Worm (Caenorhabditis elegans) whole organism, L1 larva: ENCODE data around the gene ilys-6.

Experiments used
- C16A3.4 ChIP-seq: fragments of 150-350 bp; optimal IDR thresholded peaks from 2 replicates; lab custom pipeline; 2014; ENCODE audit warnings: missing biosample characterization, missing genetic modification characterization
- aly-2 ChIP-seq: fragments of 150-350 bp; optimal IDR thresholded peaks from 2 replicates; lab custom pipeline; 2014; ENCODE audit warnings: missing biosample characterization, missing genetic modification characterization
- blmp-1 ChIP-seq: fragments of 150-350 bp; optimal IDR thresholded peaks from 2 replicates; lab custom pipeline; 2014; ENCODE audit warnings: missing biosample characterization, missing genetic modification characterization
- ceh-8 ChIP-seq: fragments of 200-800 bp; sonication (Bioruptor generic); optimal IDR thresholded peaks from 2 replicates; lab custom pipeline; 2018; ENCODE audit warnings: mild to moderate bottlenecking, missing genetic modification characterization, moderate library complexity, missing compliant biosample characterization
- ces-1 ChIP-seq: fragments of 150-350 bp; optimal IDR thresholded peaks from 2 replicates; lab custom pipeline; 2014; ENCODE audit warnings: missing biosample characterization, missing genetic modification reagents, missing genetic modification characterization
- dpl-1 ChIP-seq, 3 experiments: fragments of 150-350 bp in 2 of 3; sonication (generic microtip) in 1 of 3; optimal IDR thresholded peaks; 2 replicates each; lab custom pipeline; 2014 to 2017; ENCODE audit warnings: missing biosample characterization in 3 of 3, missing genetic modification characterization in 3 of 3, missing genetic modification reagents in 3 of 3
- dsc-1 ChIP-seq: sonication (generic microtip); optimal IDR thresholded peaks from 2 replicates; lab custom pipeline; 2016; ENCODE audit warnings: mild to moderate bottlenecking, missing genetic modification characterization, missing compliant biosample characterization
- efl-1 ChIP-seq, 4 experiments: fragments of 150-350 bp; optimal IDR thresholded peaks in 3 of 4; peaks in 1 of 4; 1 replicate in 1 of 4; 2 replicates in 3 of 4; lab custom pipeline; 2014; ENCODE audit warnings: missing biosample characterization in 2 of 4, missing genetic modification characterization in 2 of 4, missing genetic modification reagents in 2 of 4
- egl-13 ChIP-seq: sonication (generic microtip); optimal IDR thresholded peaks from 2 replicates; lab custom pipeline; 2016; ENCODE audit warnings: missing genotype, missing genetic modification reagents, missing genetic modification characterization, missing compliant biosample characterization
- elt-3 ChIP-seq, 6 experiments: fragments of 150-350 bp in 1 of 6; sonication (generic microtip); optimal IDR thresholded peaks; 2 replicates each; lab custom pipeline; 2017 to 2018; ENCODE audit warnings: missing biosample characterization in 6 of 6, missing genetic modification characterization in 6 of 6, inconsistent platforms in 1 of 6
- fkh-4 ChIP-seq: sonication (generic microtip); optimal IDR thresholded peaks from 2 replicates; lab custom pipeline; 2016; ENCODE audit warnings: missing compliant biosample characterization, missing genetic modification characterization, borderline replicate concordance
- hpl-2 ChIP-seq: fragments of 150-350 bp; optimal IDR thresholded peaks from 2 replicates; lab custom pipeline; 2014; ENCODE audit warnings: missing biosample characterization, missing genetic modification reagents, missing genetic modification characterization
- irx-1 ChIP-seq: sonication (generic microtip); optimal IDR thresholded peaks from 2 replicates; lab custom pipeline; 2016; ENCODE audit warnings: missing genetic modification characterization, missing compliant biosample characterization
- isw-1 ChIP-seq: fragments of 200-800 bp; sonication (Bioruptor generic); IDR thresholded peaks from 2 replicates; pipeline ENCODE4 v1.3.6; 2022; ENCODE audit warnings: missing genetic modification characterization, missing compliant biosample characterization
- lin-14 ChIP-seq: fragments of 200-800 bp; sonication (Bioruptor generic); optimal IDR thresholded peaks from 2 replicates; lab custom pipeline; 2018; ENCODE audit warnings: mild to moderate bottlenecking, missing genetic modification characterization, moderate library complexity, missing compliant biosample characterization
- lin-15B ChIP-seq: fragments of 150-350 bp; sonication (generic microtip); optimal IDR thresholded peaks from 3 replicates; lab custom pipeline; 2014; ENCODE audit warnings: missing biosample characterization, missing genetic modification characterization
- lin-35 ChIP-seq, 2 experiments: fragments of 150-350 bp; optimal IDR thresholded peaks; 2 replicates each; lab custom pipeline; 2014; ENCODE audit warnings: missing biosample characterization in 2 of 2, missing genetic modification characterization in 2 of 2, missing genetic modification reagents in 2 of 2
- lir-3 ChIP-seq: sonication (generic microtip); optimal IDR thresholded peaks from 2 replicates; lab custom pipeline; 2016; ENCODE audit warnings: mild to moderate bottlenecking, missing genetic modification characterization, moderate library complexity, missing compliant biosample characterization; ENCODE audit not compliant: poor library complexity
- mab-9 ChIP-seq: fragments of 200-800 bp; sonication (Bioruptor generic); IDR thresholded peaks from 2 replicates; pipeline ENCODE4 v1.3.6; 2022; ENCODE audit warnings: missing genetic modification reagents, missing genetic modification characterization, missing compliant biosample characterization
- mdl-1 ChIP-seq, 2 experiments: fragments of 150-350 bp; optimal IDR thresholded peaks; 2 replicates each; lab custom pipeline; 2014 to 2017; ENCODE audit warnings: missing biosample characterization in 2 of 2, missing genetic modification characterization in 2 of 2, inconsistent platforms in 1 of 2
- mef-2 ChIP-seq: fragments of 150-350 bp; optimal IDR thresholded peaks from 2 replicates; lab custom pipeline; 2014; ENCODE audit warnings: missing biosample characterization, missing genetic modification characterization
- nhr-11 ChIP-seq: fragments of 150-350 bp; optimal IDR thresholded peaks from 2 replicates; lab custom pipeline; 2014; ENCODE audit warnings: missing biosample characterization, missing genetic modification characterization
- nhr-77 ChIP-seq: fragments of 150-350 bp; optimal IDR thresholded peaks from 2 replicates; lab custom pipeline; 2014; ENCODE audit warnings: missing biosample characterization, missing genetic modification characterization
- nhr-84 ChIP-seq: sonication (generic microtip); optimal IDR thresholded peaks from 2 replicates; lab custom pipeline; 2017; ENCODE audit warnings: missing biosample characterization, missing genetic modification characterization
- pqm-1 ChIP-seq: sonication (generic microtip); optimal IDR thresholded peaks from 3 replicates; lab custom pipeline; 2017; ENCODE audit warnings: missing biosample characterization, missing genetic modification characterization
- rnt-1 ChIP-seq: sonication (generic microtip); optimal IDR thresholded peaks from 2 replicates; lab custom pipeline; 2016; ENCODE audit warnings: mild to moderate bottlenecking, missing genetic modification characterization, moderate library complexity, missing compliant biosample characterization
- snpc-4 ChIP-seq: fragments of 150-350 bp; optimal IDR thresholded peaks from 2 replicates; lab custom pipeline; 2014; ENCODE audit warnings: missing biosample characterization, missing genetic modification characterization
- snu-23 ChIP-seq: sonication (generic microtip); optimal IDR thresholded peaks from 2 replicates; lab custom pipeline; 2016; ENCODE audit warnings: missing genetic modification characterization, missing compliant biosample characterization
- sup-37 ChIP-seq: fragments of 200-800 bp; sonication (Bioruptor generic); optimal IDR thresholded peaks from 2 replicates; lab custom pipeline; 2018; ENCODE audit warnings: mild to moderate bottlenecking, missing genetic modification characterization, missing compliant biosample characterization
- tbx-2 ChIP-seq: sonication (generic microtip); optimal IDR thresholded peaks from 2 replicates; lab custom pipeline; 2016; ENCODE audit warnings: missing genetic modification characterization, missing compliant biosample characterization
- unc-130 ChIP-seq: fragments of 150-350 bp; optimal IDR thresholded peaks from 2 replicates; lab custom pipeline; 2017; ENCODE audit warnings: missing biosample characterization, missing genetic modification characterization, inconsistent platforms
- unc-62 ChIP-seq: fragments of 150-350 bp; optimal IDR thresholded peaks from 2 replicates; lab custom pipeline; 2014; ENCODE audit warnings: missing biosample characterization, missing genetic modification reagents, missing genetic modification characterization

Gene ilys-6

DNA sequence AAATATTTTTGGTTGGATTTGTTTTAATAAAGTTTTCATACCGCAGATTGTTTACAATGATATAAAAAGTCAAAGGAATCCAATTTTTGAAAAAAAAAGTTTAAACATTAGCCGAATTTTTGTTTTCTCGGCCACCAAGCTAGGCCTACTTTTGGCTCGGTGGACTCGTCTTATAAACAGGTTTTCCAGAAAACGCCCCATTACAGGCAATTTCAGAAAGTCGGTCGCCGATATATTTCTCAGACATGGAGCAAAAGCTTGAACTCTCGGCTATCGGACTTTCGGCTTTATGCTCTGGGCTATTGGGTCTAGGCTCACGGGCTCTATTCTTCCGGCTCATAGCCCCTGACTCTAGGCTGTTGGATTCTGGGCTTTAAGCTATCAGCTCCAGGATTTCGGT lies 19.6 kb upstream of the ilys-6 start:
- TF ChIP-seq isw-1 (GFP tag; lab: Robert Waterston, UW), result no peak
- TF ChIP-seq mdl-1 (tag; optimal IDR thresholded peaks at IDR 0.05; lab: Kevin White, UChicago), result no peak
- TF ChIP-seq unc-130, result no peak

ce11 chrIV:4082599-4082998 lies 19.1 kb upstream of the ilys-6 start:
- TF ChIP-seq lin-15B (no peak), rnt-1 (no peak), lir-3 (tag; lab: Kevin White, UChicago) (no peak), isw-1 (GFP tag; lab: Robert Waterston, UW) (no peak), blmp-1 (tag; lab: Kevin White, UChicago) (no peak), lin-14 (no peak), mab-9 (GFP tag; lab: Robert Waterston, UW) (no peak), tbx-2 (tag; lab: Kevin White, UChicago) (no peak)

DNA sequence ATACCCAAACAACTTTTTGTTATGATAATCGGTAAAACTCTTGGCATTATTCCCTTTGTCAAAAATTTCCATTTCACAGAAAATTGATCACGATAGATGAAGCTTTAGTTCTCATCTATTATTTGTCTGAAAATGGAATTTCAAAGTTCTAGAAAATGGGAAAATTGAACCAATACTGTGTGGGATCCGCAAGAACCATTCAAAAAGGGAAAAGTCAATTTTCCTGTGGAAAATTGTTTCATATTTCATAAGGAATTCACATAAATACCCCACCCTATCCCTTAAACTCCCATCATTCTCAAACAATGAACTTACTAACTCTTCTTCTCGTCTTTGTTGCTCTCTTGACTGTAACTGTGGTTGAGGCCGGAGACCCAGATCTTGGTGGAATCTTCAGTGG lies 17.4 kb upstream of the ilys-6 start, which contains the start of the genes C35B1.9 and C35B1.3:
Gene C35B1.9 (minus strand): TSS at position 101 of the 400 bp plus-strand sequence.
Gene C35B1.3 (plus strand): TSS at position 306 of the 400 bp plus-strand sequence.
- no peak for TF ChIP-seq pqm-1 (tag; lab: Kevin White, UChicago)
- TF ChIP-seq snpc-4 (tag; lab: Kevin White, UChicago), result no peak
- TF ChIP-seq irx-1, result no peak
- TF ChIP-seq dpl-1 (GFP tag; optimal IDR thresholded peaks at IDR 0.05; lab: Kevin White, UChicago), result no peak
- TF ChIP-seq dsc-1 (tag; lab: Kevin White, UChicago), result no peak
- no peak for TF ChIP-seq nhr-84 (tag; lab: Kevin White, UChicago)
- no peak for TF ChIP-seq unc-62 (GFP tag; lab: Kevin White, UChicago)
- TF ChIP-seq snu-23, result no peak
- TF ChIP-seq lin-15B, result no peak
- TF ChIP-seq, all 84 proteins: peak for 0

ce11 chrIV:4079514-4079913 lies 16.0 kb upstream of the ilys-6 start, which contains the start of gene C35B1.4:
C35B1.4 (plus strand) TSS chrIV:4079814.
- TF ChIP-seq unc-130, result no peak

DNA sequence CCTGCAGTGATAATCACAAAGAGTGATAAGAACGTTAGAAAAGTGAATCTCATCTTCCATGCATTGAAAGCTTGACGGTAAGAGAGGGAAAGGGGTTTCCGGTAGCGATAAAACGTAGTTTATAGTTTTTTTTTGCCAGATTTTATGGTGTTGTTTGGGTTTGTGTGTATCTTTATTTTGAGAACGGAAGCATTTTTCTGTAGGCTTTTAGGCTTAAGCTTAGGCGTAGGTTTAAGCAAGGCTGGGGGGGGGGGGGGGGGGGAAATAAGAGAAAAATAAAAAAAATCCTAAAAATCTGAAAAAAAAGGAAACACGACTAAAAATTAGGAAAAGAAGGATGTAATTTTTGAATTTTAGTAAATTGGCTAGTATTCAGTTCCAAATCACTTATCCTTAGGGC lies 15.4 kb upstream of the ilys-6 start, which contains the start of gene C35B1.8:
Gene C35B1.8 (minus strand): TSS at position 101 of the 400 bp plus-strand sequence.
- TF ChIP-seq dpl-1 (GFP tag; optimal IDR thresholded peaks at IDR 0.05; lab: Kevin White, UChicago) (no peak), nhr-77 (no peak), lin-14 (no peak), ces-1 (GFP tag; lab: Kevin White, UChicago) (no peak), irx-1 (no peak), lir-3 (tag; lab: Kevin White, UChicago) (no peak), unc-130 (no peak), mef-2 (no peak), fkh-4 (tag; lab: Kevin White, UChicago) (no peak), hpl-2 (GFP tag; lab: Kevin White, UChicago) (no peak), nhr-84 (tag; lab: Kevin White, UChicago) (no peak), ceh-8 (GFP tag; lab: Kevin White, UChicago) (no peak)

ce11 chrIV:4076690-4077295 lies 13.3 kb upstream of the ilys-6 start:
- TF ChIP-seq ceh-8 (GFP tag; lab: Kevin White, UChicago) (peak; percentile 44), egl-13 (tag; lab: Kevin White, UChicago) (no peak), efl-1 (optimal IDR thresholded peaks at IDR 0.05; lab: Kevin White, UChicago) (no peak), efl-1 (GFP tag; optimal IDR thresholded peaks at IDR 0.05 in 1 of 2; lab: Kevin White, UChicago) (peak in 1 of 2 experiments; percentile 15)

ce11 chrIV:4074610-4075009 lies 11.1 kb upstream of the ilys-6 start, which contains the start of gene W03D2.9:
W03D2.9 (minus strand) TSS chrIV:4074710.
- no peak for TF ChIP-seq aly-2 (tag; lab: Kevin White, UChicago)
- TF ChIP-seq efl-1 (optimal IDR thresholded peaks at IDR 0.05; lab: Kevin White, UChicago), result no peak
- TF ChIP-seq efl-1 (GFP tag; optimal IDR thresholded peaks at IDR 0.05 in 1 of 2; lab: Kevin White, UChicago), result no peak
- no peak for TF ChIP-seq nhr-11 (tag; lab: Kevin White, UChicago)
- no peak for TF ChIP-seq C16A3.4 (tag; lab: Kevin White, UChicago)
- no peak for TF ChIP-seq blmp-1 (tag; lab: Kevin White, UChicago)
- no peak for TF ChIP-seq sup-37 (GFP tag; lab: Kevin White, UChicago)
- no peak for TF ChIP-seq lin-35 (GFP tag; optimal IDR thresholded peaks at IDR 0.05; lab: Kevin White, UChicago)
- TF ChIP-seq rnt-1, result no peak
- TF ChIP-seq elt-3 (tag; optimal IDR thresholded peaks at IDR 0.05; lab: Kevin White, UChicago), result no peak
